Worm (Caenorhabditis elegans): Measurements from ENCODE around the gene plrg-1.

The plrg-1 gene

ce11 chrV:10802060-10802459 lies 5.7 kb downstream of the plrg-1 start (continued):
- TF ChIP-seq F10B5.3 (tag; optimal IDR thresholded peaks at IDR 0.05) (no peak), dmd-9 (GFP tag; IDR thresholded peaks at IDR 0.05) (no peak), nhr-42 (GFP tag; IDR thresholded peaks at IDR 0.05) (no peak), R02D3.7 (tag; optimal IDR thresholded peaks at IDR 0.05) (no peak), snpc-1.2 (GFP tag; IDR thresholded peaks at IDR 0.05) (no peak), T20F7.1 (GFP tag; optimal IDR thresholded peaks at IDR 0.05) (peak; percentile 34), daf-16 (GFP tag; optimal IDR thresholded peaks at IDR 0.05) (peak in 1 of 2 experiments; percentile 77), daf-16 (tag; optimal IDR thresholded peaks at IDR 0.05) (peak; percentile 93), rbr-2 (tag; optimal IDR thresholded peaks at IDR 0.05) (no peak), php-3 (GFP tag; IDR thresholded peaks at IDR 0.05) (peak; percentile 96), zfp-3 (GFP tag; conservative IDR thresholded peaks at IDR 0.05) (no peak), pqm-1 (tag; optimal IDR thresholded peaks at IDR 0.05) (peak; percentile 67), saeg-2 (GFP tag; IDR thresholded peaks at IDR 0.05) (peak; percentile 80; the same call in 1 of the 2 replicates), unc-62 (GFP tag; optimal IDR thresholded peaks at IDR 0.05 in 1 of 2) (no peak), unc-62 (tag; optimal IDR thresholded peaks at IDR 0.05) (no peak), nhr-28 (tag; optimal IDR thresholded peaks at IDR 0.05) (peak; percentile 82), ceh-82 (tag; optimal IDR thresholded peaks at IDR 0.05) (no peak), hlh-30 (tag; optimal IDR thresholded peaks at IDR 0.05; ENCODE audit: insufficient read depth) (peak; percentile 61), unc-39 (tag; optimal IDR thresholded peaks at IDR 0.05) (no peak), ceh-44 (GFP tag; IDR thresholded peaks at IDR 0.05) (no peak), nhr-10 (tag; optimal IDR thresholded peaks at IDR 0.05) (no peak), ceh-62 (tag; optimal IDR thresholded peaks at IDR 0.05) (no peak)

- TF ChIP-seq lin-38 (GFP tag; IDR thresholded peaks at IDR 0.05) (no peak), nhr-28 (tag; optimal IDR thresholded peaks at IDR 0.05) (peak; percentile 84), pha-4 (GFP tag; IDR thresholded peaks at IDR 0.05) (peak; percentile 27; the same call in 1 of the 2 replicates), pha-4 (tag; optimal IDR thresholded peaks at IDR 0.05) (no peak), unc-62 (GFP tag; optimal IDR thresholded peaks at IDR 0.05 in 1 of 2) (peak; percentile 51 to 96), unc-62 (tag; optimal IDR thresholded peaks at IDR 0.05) (no peak), madf-9 (GFP tag; conservative IDR thresholded peaks at IDR 0.05) (no peak), lim-7 (GFP tag; IDR thresholded peaks at IDR 0.05) (no peak), mes-2 (tag; optimal IDR thresholded peaks at IDR 0.05; ENCODE audit: poor library complexity, severe bottlenecking) (no peak), daf-16 (GFP tag; optimal IDR thresholded peaks at IDR 0.05) (no peak), daf-16 (tag; optimal IDR thresholded peaks at IDR 0.05) (peak; percentile 89), sdz-12 (GFP tag; optimal IDR thresholded peaks at IDR 0.05) (no peak), lir-3 (tag; optimal IDR thresholded peaks at IDR 0.05) (no peak), tra-1 (GFP tag; IDR thresholded peaks at IDR 0.05) (peak; percentile 66; the same call in 1 of the 2 replicates), fkh-10 (GFP tag; optimal IDR thresholded peaks at IDR 0.05) (no peak), ceh-28 (tag; optimal IDR thresholded peaks at IDR 0.05) (no peak), nhr-48 (tag; optimal IDR thresholded peaks at IDR 0.05) (peak; percentile 30), daf-12 (tag; optimal IDR thresholded peaks at IDR 0.05) (no peak), F26F4.8 (GFP tag; conservative IDR thresholded peaks at IDR 0.05) (no peak), ctbp-1 (GFP tag; IDR thresholded peaks at IDR 0.05) (no peak), nhr-76 (tag; optimal IDR thresholded peaks at IDR 0.05) (no peak), ceh-20 (GFP tag; IDR thresholded peaks at IDR 0.05) (peak; percentile 63; the same call in 1 of the 2 replicates), daf-19 (GFP tag; conservative IDR thresholded peaks at IDR 0.05) (no peak), dve-1 (tag; optimal IDR thresholded peaks at IDR 0.05; ENCODE audit: insufficient read depth) (peak; percentile 67), mep-1 (tag; optimal IDR thresholded peaks at IDR 0.05) (no peak), nhr-41 (GFP tag; IDR thresholded peaks at IDR 0.05) (peak; percentile 85), snpc-1.2 (GFP tag; IDR thresholded peaks at IDR 0.05) (no peak), Y105C5A.15 (GFP tag; IDR thresholded peaks at IDR 0.05) (no peak), aha-1 (tag) (peak; percentile 36), lin-1 (GFP tag; IDR thresholded peaks at IDR 0.05) (peak; percentile 66; the same call in 1 of the 2 replicates), nhr-102 (tag; optimal IDR thresholded peaks at IDR 0.05) (peak; percentile 42), mdl-1 (tag; optimal IDR thresholded peaks at IDR 0.05) (peak in 1 of 2 experiments; percentile 39), dmd-6 (GFP tag; IDR thresholded peaks at IDR 0.05) (peak; percentile 95), hif-1 (tag; optimal IDR thresholded peaks at IDR 0.05) (no peak), hlh-30 (tag; optimal IDR thresholded peaks at IDR 0.05; ENCODE audit: insufficient read depth) (peak; percentile 55), php-3 (GFP tag; IDR thresholded peaks at IDR 0.05) (peak; percentile 97)
Measured at ce11 chrV:10801154-10801553, 6.6 kb downstream of the plrg-1 start, which contains the start of gene D1054.18. TSS of gene D1054.18 (minus strand) at chrV:10801198.
